Fruit fly (Drosophila melanogaster) whole organism, embryonic: ENCODE measurements around the gene polo.

ENCODE experiments used
- BEAF-32 ChIP-seq: fragments of 200-800 bp; sonication (Bioruptor generic); optimal IDR thresholded peaks from 3 replicates; lab custom pipeline; 2017; ENCODE audit warnings: missing biosample characterization, missing genetic modification characterization, mild to moderate bottlenecking, moderate library complexity, missing genetic modification reagents
- Bteb2 ChIP-seq: fragments of 200-800 bp; sonication (Bioruptor generic); optimal IDR thresholded peaks from 2 replicates; lab custom pipeline; 2016; ENCODE audit warnings: missing biosample characterization, missing genetic modification characterization
- CG10321 ChIP-seq: fragments of 200-800 bp; sonication (Bioruptor generic); IDR thresholded peaks from 2 replicates; pipeline ENCODE4 v1.3.6; 2022; ENCODE audit warnings: missing biosample characterization, missing genetic modification characterization
- CG12104 ChIP-seq: fragments of 200-800 bp; sonication (Bioruptor generic); optimal IDR thresholded peaks from 3 replicates; lab custom pipeline; 2016; ENCODE audit warnings: missing biosample characterization, missing genetic modification characterization
- CG1832 ChIP-seq: fragments of 200-800 bp; sonication (Bioruptor generic); optimal IDR thresholded peaks from 2 replicates; lab custom pipeline; 2017; ENCODE audit warnings: missing biosample characterization, mild to moderate bottlenecking, missing genetic modification characterization, inconsistent platforms
- CG34224 ChIP-seq: fragments of 200-800 bp; sonication (Bioruptor generic); IDR thresholded peaks from 3 replicates; pipeline ENCODE4 v1.3.6; 2022; ENCODE audit warnings: missing biosample characterization, missing genetic modification characterization; ENCODE audit not compliant: partially characterized antibody
- CG34376 ChIP-seq: fragments of 200-800 bp; sonication (Bioruptor generic); optimal IDR thresholded peaks from 2 replicates; lab custom pipeline; 2018; ENCODE audit warnings: missing biosample characterization, mild to moderate bottlenecking, missing genetic modification characterization
- CG4854 ChIP-seq: fragments of 200-800 bp; sonication (Bioruptor generic); optimal IDR thresholded peaks from 2 replicates; lab custom pipeline; 2016; ENCODE audit warnings: missing biosample characterization, missing genetic modification characterization, inconsistent platforms
- CG6813 ChIP-seq: fragments of 200-800 bp; sonication (Bioruptor generic); optimal IDR thresholded peaks from 2 replicates; lab custom pipeline; 2017; ENCODE audit warnings: missing biosample characterization, missing genetic modification characterization, mild to moderate bottlenecking, moderate library complexity, missing genetic modification reagents
- CG8359 ChIP-seq: fragments of 200-800 bp; sonication (Bioruptor generic); optimal IDR thresholded peaks from 2 replicates; lab custom pipeline; 2017; ENCODE audit warnings: missing biosample characterization, mild to moderate bottlenecking, missing genetic modification characterization, borderline replicate concordance
- CG9215 ChIP-seq: fragments of 200-800 bp; sonication (Bioruptor generic); IDR thresholded peaks from 2 replicates; pipeline ENCODE4 v1.3.6; 2022; ENCODE audit warnings: missing biosample characterization, missing genetic modification characterization
- CG9817 ChIP-seq: fragments of 200-800 bp; sonication (Bioruptor generic); optimal IDR thresholded peaks from 2 replicates; lab custom pipeline; 2018; ENCODE audit warnings: missing biosample characterization, mild to moderate bottlenecking, missing genetic modification characterization, moderate library complexity
- Camta ChIP-seq: fragments of 200-800 bp; sonication (Bioruptor generic); optimal IDR thresholded peaks from 2 replicates; lab custom pipeline; 2016; ENCODE audit warnings: missing biosample characterization, missing genetic modification characterization
- Eip74EF ChIP-seq, 2 experiments: fragments of 200-800 bp in 1 of 2; fragments of >200 bp in 1 of 2; sonication (Bioruptor generic) in 1 of 2; optimal IDR thresholded peaks; 2 replicates each; lab custom pipeline; 2017 to 2019; ENCODE audit warnings: missing biosample characterization in 2 of 2, missing genetic modification characterization in 2 of 2, mild to moderate bottlenecking in 1 of 2, moderate library complexity in 1 of 2
- HHEX ChIP-seq: fragments of 200-800 bp; sonication (Bioruptor generic); optimal IDR thresholded peaks from 3 replicates; lab custom pipeline; 2017; ENCODE audit warnings: missing biosample characterization, mild to moderate bottlenecking, missing genetic modification characterization, missing genetic modification reagents
- HLH4C ChIP-seq: fragments of 200-800 bp; sonication (Bioruptor generic); IDR thresholded peaks from 3 replicates; pipeline ENCODE4 v1.3.6; 2022; ENCODE audit warnings: missing biosample characterization, missing genetic modification characterization; ENCODE audit not compliant: partially characterized antibody
- Hr3 ChIP-seq: fragments of 200-800 bp; sonication (Bioruptor generic); optimal IDR thresholded peaks from 3 replicates; lab custom pipeline; 2016; ENCODE audit warnings: missing biosample characterization, missing genetic modification characterization
- Lpt ChIP-seq: fragments of >200 bp; optimal IDR thresholded peaks from 2 replicates; lab custom pipeline; 2018; ENCODE audit warnings: missing biosample characterization, missing genetic modification characterization
- Mad ChIP-seq: fragments of 200-800 bp; sonication (Bioruptor generic); optimal IDR thresholded peaks from 2 replicates; lab custom pipeline; 2016; ENCODE audit warnings: missing biosample characterization, missing genetic modification characterization
- Meics ChIP-seq: fragments of 200-800 bp; sonication (Bioruptor generic); optimal IDR thresholded peaks from 2 replicates; lab custom pipeline; 2017; ENCODE audit warnings: missing biosample characterization, mild to moderate bottlenecking, missing genetic modification characterization
- Oli ChIP-seq: fragments of 200-800 bp; sonication (Bioruptor generic); optimal IDR thresholded peaks from 2 replicates; lab custom pipeline; 2018; ENCODE audit warnings: missing biosample characterization, mild to moderate bottlenecking, missing genetic modification characterization, moderate library complexity
- Opbp ChIP-seq: fragments of 200-800 bp; sonication (Bioruptor generic); IDR thresholded peaks from 3 replicates; pipeline ENCODE4 v1.3.6; 2022; ENCODE audit warnings: missing biosample characterization, missing genetic modification characterization; ENCODE audit not compliant: partially characterized antibody
- PHDP ChIP-seq: fragments of 200-800 bp; sonication (Bioruptor generic); optimal IDR thresholded peaks from 3 replicates; lab custom pipeline; 2018; ENCODE audit warnings: missing biosample characterization, mild to moderate bottlenecking, missing genetic modification characterization, moderate library complexity
- Pdp1 ChIP-seq, 2 experiments: fragments of 200-800 bp; sonication (Bioruptor generic); optimal IDR thresholded peaks; 3 replicates each; lab custom pipeline; 2016; ENCODE audit warnings: missing biosample characterization in 2 of 2, missing genetic modification characterization in 2 of 2, mild to moderate bottlenecking in 1 of 2, moderate library complexity in 1 of 2
- Sry-β ChIP-seq: fragments of 200-800 bp; sonication (Bioruptor generic); optimal IDR thresholded peaks from 2 replicates; lab custom pipeline; 2018; ENCODE audit warnings: missing biosample characterization, mild to moderate bottlenecking, missing genetic modification characterization, moderate library complexity
- Stat92E ChIP-seq, 3 experiments: fragments of >200 bp in 2 of 3; fragments of 200-800 bp in 1 of 3; sonication (Bioruptor generic) in 1 of 3; optimal IDR thresholded peaks; 2 replicates each; lab custom pipeline; 2017 to 2019; ENCODE audit warnings: missing biosample characterization in 3 of 3, missing genetic modification characterization in 3 of 3, mild to moderate bottlenecking in 1 of 3, moderate library complexity in 1 of 3
- TFAM ChIP-seq: fragments of 200-800 bp; sonication (Bioruptor generic); optimal IDR thresholded peaks from 2 replicates; lab custom pipeline; 2017; ENCODE audit warnings: missing biosample characterization, missing genetic modification characterization, inconsistent platforms
- ato ChIP-seq: fragments of 200-800 bp; sonication (Bioruptor generic); IDR thresholded peaks from 2 replicates; pipeline ENCODE4 v1.3.6; 2022; ENCODE audit warnings: missing biosample characterization, missing genetic modification characterization; ENCODE audit not compliant: partially characterized antibody
- corto ChIP-seq: fragments of 200-800 bp; sonication (Bioruptor generic); optimal IDR thresholded peaks from 2 replicates; lab custom pipeline; 2016; ENCODE audit warnings: missing biosample characterization, mild to moderate bottlenecking, missing genetic modification characterization, moderate library complexity
- ftz-f1 ChIP-seq: fragments of 200-800 bp; sonication (Bioruptor generic); optimal IDR thresholded peaks from 2 replicates; lab custom pipeline; 2016; ENCODE audit warnings: missing biosample characterization, missing genetic modification characterization
- gce ChIP-seq: fragments of 200-800 bp; sonication (Bioruptor generic); IDR thresholded peaks from 3 replicates; pipeline ENCODE4 v1.3.6; 2022; ENCODE audit warnings: missing biosample characterization, missing genetic modification characterization
- grn ChIP-seq: fragments of 200-800 bp; sonication (Bioruptor generic); optimal IDR thresholded peaks from 3 replicates; lab custom pipeline; 2017; ENCODE audit warnings: missing biosample characterization, missing genetic modification characterization
- gsb-n ChIP-seq: fragments of 200-800 bp; sonication (Bioruptor generic); optimal IDR thresholded peaks from 3 replicates; lab custom pipeline; 2018; ENCODE audit warnings: missing biosample characterization, mild to moderate bottlenecking, missing genetic modification characterization
- hbn ChIP-seq: fragments of 200-800 bp; sonication (Bioruptor generic); IDR thresholded peaks from 2 replicates; pipeline ENCODE4 v1.3.6; 2022; ENCODE audit warnings: missing biosample characterization, missing genetic modification characterization; ENCODE audit not compliant: partially characterized antibody
- hth ChIP-seq: fragments of >200 bp; optimal IDR thresholded peaks from 2 replicates; lab custom pipeline; 2017; ENCODE audit warnings: inconsistent platforms
- inv ChIP-seq: fragments of 200-800 bp; sonication (Bioruptor generic); IDR thresholded peaks from 2 replicates; pipeline ENCODE4 v1.3.6; 2022; ENCODE audit warnings: missing biosample characterization, missing genetic modification characterization; ENCODE audit not compliant: partially characterized antibody
- jing ChIP-seq: fragments of 200-800 bp; sonication (Bioruptor generic); optimal IDR thresholded peaks from 2 replicates; lab custom pipeline; 2018; ENCODE audit warnings: missing biosample characterization, mild to moderate bottlenecking, missing genetic modification characterization
- knrl ChIP-seq: fragments of 200-800 bp; sonication (Bioruptor generic); IDR thresholded peaks from 3 replicates; pipeline ENCODE4 v1.3.6; 2022; ENCODE audit warnings: missing biosample characterization, missing genetic modification characterization; ENCODE audit not compliant: partially characterized antibody
- lab ChIP-seq: fragments of 200-800 bp; sonication (Bioruptor generic); optimal IDR thresholded peaks from 3 replicates; lab custom pipeline; 2017; ENCODE audit warnings: missing biosample characterization, missing genetic modification characterization, mild to moderate bottlenecking, moderate library complexity, missing genetic modification reagents
- lmd ChIP-seq: fragments of 200-800 bp; sonication (Bioruptor generic); IDR thresholded peaks from 2 replicates; pipeline ENCODE4 v1.3.6; 2022; ENCODE audit warnings: missing biosample characterization, missing genetic modification characterization
- lola ChIP-seq, 3 experiments: fragments of >200 bp in 2 of 3; fragments of 200-800 bp in 1 of 3; sonication (Bioruptor generic) in 1 of 3; optimal IDR thresholded peaks; 2 replicates each; lab custom pipeline; 2017 to 2019; ENCODE audit warnings: missing biosample characterization in 3 of 3, missing genetic modification characterization in 3 of 3, mild to moderate bottlenecking in 1 of 3, moderate library complexity in 1 of 3
- nmo ChIP-seq: fragments of 200-800 bp; sonication (Bioruptor generic); optimal IDR thresholded peaks from 2 replicates; lab custom pipeline; 2018; ENCODE audit warnings: missing biosample characterization, mild to moderate bottlenecking, missing genetic modification characterization, moderate library complexity
- sna ChIP-seq: fragments of 200-800 bp; sonication (Bioruptor generic); IDR thresholded peaks from 2 replicates; pipeline ENCODE4 v1.3.6; 2022; ENCODE audit warnings: missing biosample characterization, missing genetic modification characterization; ENCODE audit not compliant: partially characterized antibody
- tgo ChIP-seq: fragments of 200-800 bp; sonication (Bioruptor generic); IDR thresholded peaks from 3 replicates; pipeline ENCODE4 v1.3.6; 2022; ENCODE audit warnings: missing biosample characterization, missing genetic modification characterization
- tna ChIP-seq: fragments of 200-800 bp; sonication (Bioruptor generic); IDR thresholded peaks from 2 replicates; pipeline ENCODE4 v1.3.6; 2022; ENCODE audit warnings: missing biosample characterization, missing genetic modification characterization; ENCODE audit not compliant: partially characterized antibody
- trem ChIP-seq: fragments of 200-800 bp; optimal IDR thresholded peaks from 3 replicates; lab custom pipeline; 2019; ENCODE audit warnings: missing biosample characterization, mild to moderate bottlenecking, missing genetic modification characterization, moderate library complexity
- ttk ChIP-seq: fragments of 200-800 bp; sonication (Bioruptor generic); IDR thresholded peaks from 2 replicates; pipeline ENCODE4 v2.1.2; 2022; ENCODE audit warnings: missing biosample characterization, missing genetic modification characterization
- zen2 ChIP-seq: fragments of 200-800 bp; sonication (Bioruptor generic); IDR thresholded peaks from 3 replicates; pipeline ENCODE4 v1.3.6; 2022; ENCODE audit warnings: missing biosample characterization, missing genetic modification characterization; ENCODE audit not compliant: partially characterized antibody

Gene polo

dm6 chr3L:20356613-20357012 is 47.2 kb downstream of the polo start, which contains the start of gene kin17 (continued):
- no peak for TF ChIP-seq CG4854 (GFP tag; lab: Kevin White, UChicago)
- TF ChIP-seq sna (GFP tag; lab: Robert Waterston, UW), result peak; percentile 51; the same call in 1 of the 2 replicates
- TF ChIP-seq Oli (tag; lab: Kevin White, UChicago), result no peak
- no peak for TF ChIP-seq CG1832
- TF ChIP-seq CG34376 (GFP tag; lab: Kevin White, UChicago), result no peak
- TF ChIP-seq ato, result no peak
- TF ChIP-seq grn (GFP tag; lab: Kevin White, UChicago), result no peak
- no peak for TF ChIP-seq gce (GFP tag; lab: Robert Waterston, UW)
- TF ChIP-seq CG8359 (GFP tag; lab: Kevin White, UChicago), result no peak
- no peak for TF ChIP-seq CG9215
- no peak for TF ChIP-seq TFAM
- TF ChIP-seq Camta (GFP tag; lab: Kevin White, UChicago), result no peak
- TF ChIP-seq Eip74EF (GFP tag; optimal IDR thresholded peaks at IDR 0.05; lab: Kevin White, UChicago), result no peak
- peak; percentile 39; the same call in 1 of the 2 replicates for TF ChIP-seq inv (GFP tag; lab: Robert Waterston, UW)
- TF ChIP-seq Meics, result no peak
- no peak for TF ChIP-seq hth (lab: Kevin White, UChicago)
- TF ChIP-seq lola (GFP tag; optimal IDR thresholded peaks at IDR 0.05; lab: Kevin White, UChicago), result no peak
- TF ChIP-seq corto, result no peak
- peak; percentile 55; the same call in 1 of the 2 replicates for TF ChIP-seq tna (GFP tag; lab: Robert Waterston, UW)
- peak; percentile 68 for TF ChIP-seq CG34224 (GFP tag; lab: Robert Waterston, UW)
- no peak for TF ChIP-seq Hr3 (GFP tag; lab: Kevin White, UChicago)
- no peak for TF ChIP-seq CG6813 (GFP tag; lab: Kevin White, UChicago)
- peak; percentile 80 for TF ChIP-seq BEAF-32 (GFP tag; lab: Kevin White, UChicago)
- peak; percentile 65; the same call in 1 of the 2 replicates for TF ChIP-seq hbn (GFP tag; lab: Robert Waterston, UW)
- no peak for TF ChIP-seq Mad (GFP tag; lab: Kevin White, UChicago)
- no peak for TF ChIP-seq gsb-n (tag; lab: Kevin White, UChicago)
- no peak for TF ChIP-seq Pdp1 (GFP tag; optimal IDR thresholded peaks at IDR 0.05; lab: Kevin White, UChicago)
- TF ChIP-seq ttk (GFP tag; lab: Robert Waterston, UW), result no peak
- TF ChIP-seq Bteb2 (GFP tag; lab: Kevin White, UChicago), result no peak
- TF ChIP-seq nmo, result peak; percentile 6
- TF ChIP-seq CG9817 (tag; lab: Kevin White, UChicago), result no peak
- no peak for TF ChIP-seq ftz-f1 (GFP tag; lab: Kevin White, UChicago)
- TF ChIP-seq Lpt (GFP tag; lab: Kevin White, UChicago), result no peak
- TF ChIP-seq lmd (GFP tag; lab: Robert Waterston, UW), result no peak
- no peak for TF ChIP-seq HHEX
- TF ChIP-seq CG12104, result no peak
- 0 out of 3 replicates have a peak, but pooled peaks have one; percentile 36 for TF ChIP-seq HLH4C (GFP tag; lab: Robert Waterston, UW)
- TF ChIP-seq CG10321 (GFP tag; lab: Robert Waterston, UW), result no peak
- TF ChIP-seq zen2 (GFP tag; lab: Robert Waterston, UW), result peak; percentile 54; the same call in 2 of the 3 replicates
- no peak for TF ChIP-seq lab (GFP tag; lab: Kevin White, UChicago)
- no peak for TF ChIP-seq jing (GFP tag; lab: Kevin White, UChicago)
- no peak for TF ChIP-seq Sry-β (GFP tag; lab: Kevin White, UChicago)
- TF ChIP-seq Stat92E (GFP tag; optimal IDR thresholded peaks at IDR 0.05; lab: Kevin White, UChicago), result peak in 1 of 3 experiments; percentile 20
- peak; percentile 64 for TF ChIP-seq trem (tag; lab: Kevin White, UChicago)
- no peak for TF ChIP-seq PHDP
- no peak for TF ChIP-seq tgo (GFP tag; lab: Robert Waterston, UW)
- peak; percentile 72 for TF ChIP-seq Opbp (GFP tag; lab: Robert Waterston, UW)
- peak; percentile 64 for TF ChIP-seq knrl (GFP tag; lab: Robert Waterston, UW)
